Worm (Caenorhabditis elegans) whole organism, L4 larva: ENCODE results near the gene sdz-26.

Experiments used
- F49E8.2 ChIP-seq: sonication (generic microtip); optimal IDR thresholded peaks from 2 replicates; lab custom pipeline; 2016; ENCODE audit warnings: missing compliant biosample characterization, mild to moderate bottlenecking, missing genetic modification characterization, borderline replicate concordance
- Y75B8A.6 ChIP-seq: fragments of 200-800 bp; sonication (Bioruptor generic); IDR thresholded peaks from 2 replicates; pipeline ENCODE4 v1.3.6; 2022; ENCODE audit warnings: missing genetic modification reagents, missing genetic modification characterization, missing compliant biosample characterization
- aly-2 ChIP-seq: sonication (generic microtip); optimal IDR thresholded peaks from 2 replicates; lab custom pipeline; 2018; ENCODE audit warnings: missing biosample characterization, missing genetic modification characterization
- ces-1 ChIP-seq: fragments of 150-350 bp; sonication (generic microtip); optimal IDR thresholded peaks from 4 replicates; lab custom pipeline; 2014; ENCODE audit warnings: missing biosample characterization, missing genetic modification reagents, missing genetic modification characterization
- ctbp-1 ChIP-seq: fragments of 200-800 bp; sonication (Bioruptor generic); IDR thresholded peaks from 2 replicates; pipeline ENCODE4 v1.3.6; 2022; ENCODE audit warnings: missing genetic modification reagents, missing genetic modification characterization, missing compliant biosample characterization
- daf-19 ChIP-seq: fragments of 200-800 bp; sonication (Bioruptor generic); conservative IDR thresholded peaks from 2 replicates; pipeline ENCODE4 v1.3.6; 2022; ENCODE audit warnings: missing genetic modification characterization, missing compliant biosample characterization
- dpl-1 ChIP-seq: fragments of 150-350 bp; optimal IDR thresholded peaks from 2 replicates; lab custom pipeline; 2014; ENCODE audit warnings: missing biosample characterization, missing genetic modification reagents, missing genetic modification characterization
- fkh-10 ChIP-seq: fragments of 150-350 bp; optimal IDR thresholded peaks from 2 replicates; lab custom pipeline; 2014; ENCODE audit warnings: missing biosample characterization, missing genetic modification reagents, missing genetic modification characterization
- fos-1 ChIP-seq: fragments of 150-350 bp; optimal IDR thresholded peaks from 2 replicates; lab custom pipeline; 2014; ENCODE audit warnings: missing biosample characterization, missing genetic modification characterization
- gei-8 ChIP-seq: fragments of 200-800 bp; sonication (Bioruptor generic); optimal IDR thresholded peaks from 2 replicates; lab custom pipeline; 2018; ENCODE audit warnings: mild to moderate bottlenecking, missing genetic modification characterization, missing compliant biosample characterization
- hif-1 ChIP-seq, 2 experiments: sonication (generic microtip); optimal IDR thresholded peaks; 2 replicates each; lab custom pipeline; 2016 to 2017; ENCODE audit warnings: missing compliant biosample characterization in 2 of 2, missing genetic modification characterization in 2 of 2, missing genetic modification reagents in 2 of 2, missing genotype in 2 of 2, mild to moderate bottlenecking in 1 of 2
- hlh-30 ChIP-seq: sonication (generic microtip); optimal IDR thresholded peaks from 2 replicates; lab custom pipeline; 2017; ENCODE audit warnings: antibody characterized with exemption, mild to moderate bottlenecking, missing genetic modification characterization, missing compliant biosample characterization; ENCODE audit not compliant: insufficient read depth
- lim-7 ChIP-seq: fragments of 200-800 bp; sonication (Bioruptor generic); IDR thresholded peaks from 2 replicates; pipeline ENCODE4 v1.3.6; 2022; ENCODE audit warnings: missing genetic modification characterization, missing compliant biosample characterization
- lin-1 ChIP-seq: fragments of 200-800 bp; sonication (Bioruptor generic); IDR thresholded peaks from 2 replicates; pipeline ENCODE4 v1.3.6; 2022; ENCODE audit warnings: missing genetic modification reagents, missing genetic modification characterization, missing compliant biosample characterization
- lin-38 ChIP-seq: fragments of 200-800 bp; sonication (Bioruptor generic); IDR thresholded peaks from 2 replicates; pipeline ENCODE4 v1.3.6; 2022; ENCODE audit warnings: missing genetic modification reagents, missing genetic modification characterization, missing compliant biosample characterization
- lsy-2 ChIP-seq, 2 experiments: fragments of 150-350 bp in 1 of 2; sonication (generic microtip) in 1 of 2; optimal IDR thresholded peaks; 2 replicates each; lab custom pipeline; 2014 to 2017; ENCODE audit warnings: missing biosample characterization in 2 of 2, missing genetic modification characterization in 2 of 2
- mdt-29 ChIP-seq: fragments of 200-800 bp; sonication (Bioruptor generic); IDR thresholded peaks from 2 replicates; pipeline ENCODE4 v1.3.6; 2022; ENCODE audit warnings: missing genetic modification reagents, missing genetic modification characterization, missing compliant biosample characterization
- mep-1 ChIP-seq: fragments of 150-350 bp; sonication (generic microtip); optimal IDR thresholded peaks from 3 replicates; lab custom pipeline; 2014; ENCODE audit warnings: missing biosample characterization, missing genetic modification characterization
- mes-2 ChIP-seq: sonication (generic microtip); optimal IDR thresholded peaks from 2 replicates; lab custom pipeline; 2016; ENCODE audit warnings: missing genotype, mild to moderate bottlenecking, missing genetic modification characterization, missing compliant biosample characterization; ENCODE audit not compliant: poor library complexity, severe bottlenecking
- mxl-3 ChIP-seq: fragments of 200-800 bp; sonication (Bioruptor generic); optimal IDR thresholded peaks from 2 replicates; lab custom pipeline; 2018; ENCODE audit warnings: mild to moderate bottlenecking, missing genetic modification characterization, missing compliant biosample characterization
- nhr-6 ChIP-seq: fragments of 150-350 bp; optimal IDR thresholded peaks from 2 replicates; lab custom pipeline; 2014; ENCODE audit warnings: missing biosample characterization, missing genetic modification characterization
- skn-1 ChIP-seq: fragments of 150-350 bp; optimal IDR thresholded peaks from 2 replicates; lab custom pipeline; 2014; ENCODE audit warnings: missing biosample characterization, missing genetic modification characterization
- snpc-1.2 ChIP-seq: fragments of 200-800 bp; sonication (Bioruptor generic); IDR thresholded peaks from 2 replicates; pipeline ENCODE4 v1.3.6; 2022; ENCODE audit warnings: missing genetic modification reagents, missing genetic modification characterization, missing compliant biosample characterization
- unc-130 ChIP-seq: sonication (generic microtip); optimal IDR thresholded peaks from 2 replicates; lab custom pipeline; 2016; ENCODE audit warnings: missing genetic modification reagents, missing genetic modification characterization, missing compliant biosample characterization
- vab-7 ChIP-seq: fragments of 200-800 bp; sonication (Bioruptor generic); IDR thresholded peaks from 2 replicates; pipeline ENCODE4 v1.3.6; 2022; ENCODE audit warnings: missing genetic modification reagents, missing genetic modification characterization, missing compliant biosample characterization
- zfp-3 ChIP-seq: fragments of 200-800 bp; sonication (Bioruptor generic); conservative IDR thresholded peaks from 2 replicates; pipeline ENCODE4 v1.3.6; 2022; ENCODE audit warnings: missing genetic modification reagents, missing genetic modification characterization, missing compliant biosample characterization

Gene sdz-26

DNA sequence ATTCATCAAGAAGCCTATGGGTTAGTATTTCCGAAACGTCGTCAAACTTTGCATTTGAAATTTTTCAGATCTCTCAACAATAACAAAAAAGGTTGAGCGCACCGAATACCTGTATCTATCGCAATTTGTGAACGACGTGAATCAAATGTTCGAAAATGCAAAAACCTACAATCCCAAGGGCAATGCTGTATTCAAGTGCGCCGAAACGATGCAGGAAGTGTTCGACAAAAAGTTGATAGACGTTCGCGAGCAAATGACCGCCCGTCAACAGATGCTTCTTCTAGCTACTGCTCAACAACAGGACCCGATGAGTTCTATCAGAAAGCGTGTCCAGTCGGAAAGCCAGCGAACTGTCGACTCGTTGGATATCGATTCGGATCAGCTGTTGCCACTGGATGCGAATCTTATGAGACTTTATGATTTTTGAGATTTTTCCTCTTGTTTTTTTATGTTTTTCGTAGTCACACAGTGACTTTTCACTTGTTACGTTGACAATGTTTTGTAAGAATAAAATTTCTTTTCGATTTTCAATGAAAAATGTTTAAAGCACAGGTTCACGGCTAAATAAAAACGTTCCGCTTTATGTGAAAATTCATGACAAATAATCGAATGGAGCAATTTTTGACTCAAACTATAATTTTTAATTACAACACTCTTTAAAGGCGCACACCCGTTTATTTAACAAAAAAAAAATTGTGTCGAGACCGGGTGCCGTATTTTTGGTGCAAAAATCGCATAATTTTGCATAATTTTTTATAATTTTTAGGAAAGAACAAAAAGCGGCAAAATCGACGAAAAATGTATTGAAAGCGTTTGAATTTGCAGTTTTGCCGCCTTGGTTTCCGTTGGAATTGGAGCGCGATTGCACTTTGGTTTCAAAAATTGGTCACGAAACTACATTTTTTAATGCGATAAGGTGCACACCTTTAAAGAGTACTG, 26.1 kb downstream of the sdz-26 start (continued):
- peak; percentile 17 for TF ChIP-seq nhr-6 (tag; lab: Kevin White, UChicago)
- no peak for TF ChIP-seq unc-130 (GFP tag; lab: Kevin White, UChicago)
- no peak for TF ChIP-seq Y75B8A.6
- no peak for TF ChIP-seq vab-7 (GFP tag; lab: Robert Waterston, UW)
- no peak for TF ChIP-seq gei-8 (GFP tag; lab: Kevin White, UChicago)
- 0 out of 2 replicates have a peak, but pooled peaks have one; percentile 14 for TF ChIP-seq mdt-29
- peak in 1 of 2 experiments; percentile 48 for TF ChIP-seq hif-1 (tag; optimal IDR thresholded peaks at IDR 0.05; lab: Kevin White, UChicago)
- 0 out of 2 replicates have a peak, but pooled peaks have one; percentile 40 for TF ChIP-seq snpc-1.2 (GFP tag; lab: Robert Waterston, UW)
- TF ChIP-seq skn-1 (tag; lab: Kevin White, UChicago): no peak
- TF ChIP-seq, all 104 proteins: peak for 41

DNA sequence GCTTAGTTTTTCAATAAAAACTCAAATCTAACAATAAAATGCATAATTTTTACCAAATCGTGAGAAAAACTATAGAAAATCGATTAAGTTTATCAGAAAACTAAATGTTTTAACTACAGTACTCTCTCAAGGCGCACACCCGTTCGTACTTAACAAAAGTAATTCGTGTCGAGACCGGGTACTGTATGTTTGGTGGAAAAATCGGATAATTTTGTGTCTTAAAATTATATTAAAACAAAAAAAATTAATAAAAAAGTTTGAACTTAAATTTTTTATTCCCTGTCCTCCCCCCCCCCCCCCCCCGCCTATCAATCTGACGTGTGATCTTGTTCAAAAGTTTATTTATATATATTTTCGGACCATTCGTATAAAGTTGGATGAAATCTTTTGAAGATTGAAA, 26.8 kb downstream of the sdz-26 start, which contains the start of gene F26H11.4:
TSS of gene F26H11.4 (plus strand) at position 301 of the 400 bp plus-strand sequence.
- no peak for TF ChIP-seq ctbp-1 (GFP tag; lab: Robert Waterston, UW)
- 0 out of 2 replicates have a peak, but pooled peaks have one; percentile 3 for TF ChIP-seq lin-1 (GFP tag; lab: Robert Waterston, UW)
- no peak for TF ChIP-seq nhr-6 (tag; lab: Kevin White, UChicago)
- no peak for TF ChIP-seq fkh-10 (GFP tag; lab: Kevin White, UChicago)
- no peak for TF ChIP-seq lin-38 (GFP tag; lab: Robert Waterston, UW)
- no peak for TF ChIP-seq F49E8.2 (tag; lab: Kevin White, UChicago)
- TF ChIP-seq hlh-30: no peak
- TF ChIP-seq, all 104 proteins: peak for 1

DNA sequence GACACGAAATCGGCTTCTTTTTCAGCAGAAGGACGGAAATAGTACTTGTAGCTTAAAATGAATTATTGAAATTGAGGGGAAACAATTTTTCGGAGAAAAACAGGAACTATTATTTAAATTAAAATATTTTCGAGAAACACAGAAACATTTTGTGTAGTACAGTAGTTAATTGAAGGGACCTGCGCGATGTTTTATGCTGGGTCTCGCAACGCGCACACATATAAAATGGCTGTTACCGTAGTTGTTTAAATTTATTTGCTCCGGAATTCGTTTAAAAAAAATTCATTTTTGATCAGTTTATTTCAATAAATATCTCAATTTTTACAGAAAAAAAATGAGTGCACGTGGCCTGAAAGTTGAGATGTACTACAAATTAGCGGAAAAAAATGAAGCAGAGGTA, 29.2 kb downstream of the sdz-26 start, which contains the start of gene dsb-2:
TSS of gene dsb-2 (plus strand) at position 328 of the 400 bp plus-strand sequence.
- TF ChIP-seq unc-130 (GFP tag; lab: Kevin White, UChicago) (peak; percentile 73), F49E8.2 (tag; lab: Kevin White, UChicago) (peak; percentile 66), lin-38 (GFP tag; lab: Robert Waterston, UW) (peak; percentile 54), mxl-3 (GFP tag; lab: Kevin White, UChicago) (no peak), aly-2 (tag; lab: Kevin White, UChicago) (no peak), lsy-2 (tag; optimal IDR thresholded peaks at IDR 0.05; lab: Kevin White, UChicago) (peak in 1 of 2 experiments; percentile 70), Y75B8A.6 (no peak)

DNA sequence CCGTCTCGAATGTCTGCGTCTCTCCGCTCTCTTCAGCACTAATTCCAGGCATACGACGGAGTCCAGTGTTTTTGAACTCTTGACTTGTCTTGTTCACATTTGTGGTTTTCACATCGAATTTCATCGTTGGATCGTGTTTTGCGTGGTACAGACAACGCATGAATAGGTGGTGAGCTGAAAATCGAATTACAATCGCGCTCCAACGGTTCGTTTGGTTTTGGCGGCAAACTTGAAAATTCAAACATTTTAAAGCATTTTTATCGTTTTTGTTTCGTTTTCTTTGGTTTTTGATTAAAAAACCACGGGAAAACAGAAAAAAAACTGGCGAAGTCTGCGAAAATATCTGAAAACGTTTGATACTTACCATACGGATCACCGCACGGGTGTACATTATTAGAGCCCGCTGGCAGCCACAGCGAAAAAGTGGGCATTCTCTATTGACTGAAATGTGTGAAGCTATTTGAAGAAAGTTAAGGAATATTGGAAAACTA, 31.5 kb downstream of the sdz-26 start, which contains the start of gene exl-1:
TSS of gene exl-1 (minus strand) at position 441 of the 491 bp plus-strand sequence.
- TF ChIP-seq zfp-3 (GFP tag; lab: Robert Waterston, UW): no peak
- peak; percentile 1 for TF ChIP-seq dpl-1 (GFP tag; lab: Kevin White, UChicago)
- TF ChIP-seq daf-19 (GFP tag; lab: Robert Waterston, UW): 0 out of 2 replicates have a peak, but pooled peaks have one; percentile 40

DNA sequence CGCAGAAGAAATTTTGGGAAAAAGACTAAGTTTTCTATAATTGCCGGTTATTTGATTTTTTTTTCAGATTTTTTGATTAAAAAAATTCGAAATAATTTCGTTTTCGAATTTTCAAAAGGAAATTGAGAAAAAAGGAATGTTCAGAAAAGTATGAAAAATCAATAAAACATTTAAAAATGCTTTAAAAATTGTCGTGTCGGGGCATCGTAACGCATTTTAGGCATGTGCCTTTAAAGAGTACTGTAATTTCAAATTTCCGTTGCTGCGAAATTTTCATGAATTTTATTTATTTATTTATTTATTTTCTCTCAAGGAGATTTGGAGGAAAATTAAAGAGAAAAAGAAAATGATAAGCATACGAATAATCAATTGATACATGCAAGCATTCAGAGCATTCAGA, 32.2 kb downstream of the sdz-26 start:
- TF ChIP-seq hif-1 (tag; optimal IDR thresholded peaks at IDR 0.05; lab: Kevin White, UChicago) (no peak), fos-1 (no peak), lim-7 (no peak), lin-38 (GFP tag; lab: Robert Waterston, UW) (no peak), ces-1 (GFP tag; lab: Kevin White, UChicago) (no peak), mep-1 (tag; lab: Kevin White, UChicago) (no peak), mes-2 (tag; lab: Kevin White, UChicago) (no peak)
